Fruit fly (Drosophila melanogaster): ENCODE measurements around the gene Npc2b.
A peak's percentile ranks its signal among the peaks of the same experiment; 100 is the strongest.

Npc2b gene

DNA sequence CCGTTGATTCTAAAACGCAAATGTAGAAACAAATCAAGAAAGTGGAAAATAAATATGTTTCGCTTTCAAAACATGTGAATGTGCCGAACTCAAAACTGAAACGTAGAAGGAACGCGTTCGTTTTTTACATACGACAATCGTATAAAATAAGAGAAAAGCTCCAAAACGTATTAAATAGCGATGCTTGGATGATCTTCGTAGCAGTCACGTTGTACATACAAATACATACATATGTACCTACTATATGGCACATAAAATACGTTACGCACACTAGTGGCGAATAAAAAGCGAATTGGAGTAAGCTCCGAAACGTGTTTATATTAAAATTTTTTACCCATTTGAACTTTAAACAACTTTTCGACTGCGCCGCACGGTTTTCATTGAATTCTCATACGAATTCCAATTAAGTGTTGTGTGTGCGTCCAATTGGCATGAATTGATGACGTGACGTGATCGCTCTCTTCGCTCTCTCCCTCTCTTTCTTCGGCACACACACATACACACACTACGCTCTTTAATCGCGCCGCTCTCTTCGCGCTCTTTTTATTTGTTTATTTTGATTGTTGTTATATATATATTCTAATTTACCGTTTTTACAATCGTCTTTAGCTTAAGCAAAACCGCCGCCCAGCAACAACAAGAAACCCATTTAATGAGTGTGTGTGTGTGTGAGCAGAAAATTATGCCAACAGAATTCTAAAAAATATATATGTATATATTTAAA lies 32.0 kb upstream of the Npc2b start (continued):
- no peak for TF ChIP-seq CG15479 (GFP tag; optimal IDR thresholded peaks at IDR 0.05)
- peak; percentile 20; the same call in 1 of the 2 replicates for TF ChIP-seq CG17328 (GFP tag; IDR thresholded peaks at IDR 0.05)
- TF ChIP-seq CG15269 (tag; optimal IDR thresholded peaks at IDR 0.05) = no peak
- TF ChIP-seq Bgb (GFP tag; IDR thresholded peaks at IDR 0.05; ENCODE audit: partially characterized antibody) = no peak
- no peak for TF ChIP-seq bigmax (GFP tag; optimal IDR thresholded peaks at IDR 0.05)
- TF ChIP-seq cg (GFP tag; optimal IDR thresholded peaks at IDR 0.05) = peak; percentile 69
- TF ChIP-seq sens (GFP tag) = peak; percentile 7
- TF ChIP-seq Trl (optimal IDR thresholded peaks at IDR 0.05) = peak; percentile 94 to 96
- no peak for TF ChIP-seq Trl (GFP tag; optimal IDR thresholded peaks at IDR 0.05)
- TF ChIP-seq CG7963 (GFP tag; IDR thresholded peaks at IDR 0.05; ENCODE audit: partially characterized antibody) = no peak
- peak; percentile 87 for TF ChIP-seq CG3163 (GFP tag; optimal IDR thresholded peaks at IDR 0.05)
- no peak for TF ChIP-seq da (GFP tag; optimal IDR thresholded peaks at IDR 0.05)
- no peak for TF ChIP-seq lilli (GFP tag; optimal IDR thresholded peaks at IDR 0.05)
- TF ChIP-seq CG13894 (tag; optimal IDR thresholded peaks at IDR 0.05) = peak; percentile 10
- TF ChIP-seq kni (GFP tag; optimal IDR thresholded peaks at IDR 0.05) = no peak
- no peak for TF ChIP-seq jigr1 (GFP tag; IDR thresholded peaks at IDR 0.05)
- TF ChIP-seq CG12769 (tag; optimal IDR thresholded peaks at IDR 0.05) = peak; percentile 16
- peak in 1 of 2 experiments; percentile 68 for TF ChIP-seq Pdp1 (GFP tag; optimal IDR thresholded peaks at IDR 0.05)
- TF ChIP-seq CG9437 (GFP tag; optimal IDR thresholded peaks at IDR 0.05) = peak; percentile 74
- no peak for TF ChIP-seq Dbx (GFP tag; IDR thresholded peaks at IDR 0.05)
- no peak for TF ChIP-seq CG13296 (GFP tag; optimal IDR thresholded peaks at IDR 0.05)
- TF ChIP-seq CG15514 (GFP tag; optimal IDR thresholded peaks at IDR 0.05) = no peak
- peak; percentile 52 for TF ChIP-seq Med (GFP tag)
- TF ChIP-seq exex (tag; optimal IDR thresholded peaks at IDR 0.05) = peak; percentile 15
- TF ChIP-seq ap (GFP tag; IDR thresholded peaks at IDR 0.05) = no peak
- TF ChIP-seq mam (GFP tag; optimal IDR thresholded peaks at IDR 0.05) = no peak
- TF ChIP-seq Ets97D (GFP tag; optimal IDR thresholded peaks at IDR 0.05) = no peak
- TF ChIP-seq CTCF (GFP tag; optimal IDR thresholded peaks at IDR 0.05) = peak; percentile 1
- TF ChIP-seq CG42726 (GFP tag; IDR thresholded peaks at IDR 0.05; ENCODE audit: partially characterized antibody) = no peak
- TF ChIP-seq abd-A (tag; optimal IDR thresholded peaks at IDR 0.05) = peak; percentile 46
- no peak for TF ChIP-seq ems (GFP tag; optimal IDR thresholded peaks at IDR 0.05)
- no peak for TF ChIP-seq CG18011 (GFP tag; optimal IDR thresholded peaks at IDR 0.05)
- TF ChIP-seq CG7987 (GFP tag; optimal IDR thresholded peaks at IDR 0.05) = no peak
- no peak for TF ChIP-seq Hmr (GFP tag; optimal IDR thresholded peaks at IDR 0.05)
- TF ChIP-seq CG9727 (GFP tag; optimal IDR thresholded peaks at IDR 0.05) = no peak
- TF ChIP-seq B-H2 (GFP tag; optimal IDR thresholded peaks at IDR 0.05) = no peak
- TF ChIP-seq Nf-YB (GFP tag; optimal IDR thresholded peaks at IDR 0.05) = no peak
- TF ChIP-seq sug (tag; optimal IDR thresholded peaks at IDR 0.05) = no peak
- 0 out of 2 replicates have a peak, but pooled peaks have one; percentile 24 for TF ChIP-seq vvl (GFP tag; IDR thresholded peaks at IDR 0.05)
- no peak for TF ChIP-seq fd102C (GFP tag; optimal IDR thresholded peaks at IDR 0.05)
- TF ChIP-seq CG11504 (tag; optimal IDR thresholded peaks at IDR 0.05) = no peak
- TF ChIP-seq CG31441 (GFP tag; IDR thresholded peaks at IDR 0.05) = no peak
- no peak for TF ChIP-seq Ravus (GFP tag; IDR thresholded peaks at IDR 0.05)
- TF ChIP-seq Jarid2 (GFP tag; optimal IDR thresholded peaks at IDR 0.05) = peak; percentile 19
- TF ChIP-seq CG17802 (tag; optimal IDR thresholded peaks at IDR 0.05) = no peak
- no peak for TF ChIP-seq Atf-2 (GFP tag; optimal IDR thresholded peaks at IDR 0.05)
- TF ChIP-seq Meics (GFP tag; optimal IDR thresholded peaks at IDR 0.05) = no peak
- TF ChIP-seq lbe (GFP tag; optimal IDR thresholded peaks at IDR 0.05) = peak; percentile 33
- no peak for TF ChIP-seq CG12071 (GFP tag; optimal IDR thresholded peaks at IDR 0.05)
- no peak for TF ChIP-seq CG1529 (GFP tag; optimal IDR thresholded peaks at IDR 0.05)

All from whole organism, embryonic.